Fruit fly (Drosophila melanogaster) whole organism, wandering third instar larva: Measurements from ENCODE around the gene Trpgamma.

ENCODE experiments used
- Dfd ChIP-seq: fragments of >200 bp; optimal IDR thresholded peaks from 2 replicates; lab custom pipeline; 2017; ENCODE audit warnings: missing biosample characterization, missing genetic modification characterization
- Hnf4 ChIP-seq: fragments of 200-800 bp; sonication (Bioruptor generic); optimal IDR thresholded peaks from 2 replicates; lab custom pipeline; 2016; ENCODE audit warnings: missing biosample characterization, mild to moderate bottlenecking, missing genetic modification characterization
- Hr78 ChIP-seq: fragments of >200 bp; optimal IDR thresholded peaks from 2 replicates; lab custom pipeline; 2017; ENCODE audit warnings: missing biosample characterization, missing genetic modification characterization
- Myc ChIP-seq: fragments of >200 bp; optimal IDR thresholded peaks from 2 replicates; lab custom pipeline; 2017
- OdsH ChIP-seq: fragments of 200-800 bp; sonication (Bioruptor generic); optimal IDR thresholded peaks from 2 replicates; lab custom pipeline; 2016; ENCODE audit warnings: missing biosample characterization, mild to moderate bottlenecking, missing genetic modification characterization
- br ChIP-seq: fragments of 200-800 bp; sonication (Bioruptor generic); optimal IDR thresholded peaks from 2 replicates; lab custom pipeline; 2016; ENCODE audit warnings: missing biosample characterization, missing genetic modification characterization
- fru ChIP-seq: fragments of 200-800 bp; sonication (Bioruptor generic); optimal IDR thresholded peaks from 3 replicates; lab custom pipeline; 2016; ENCODE audit warnings: missing biosample characterization, mild to moderate bottlenecking, missing genetic modification characterization
- h ChIP-seq: fragments of 200-800 bp; sonication (Bioruptor generic); optimal IDR thresholded peaks from 3 replicates; lab custom pipeline; 2016; ENCODE audit warnings: missing biosample characterization, mild to moderate bottlenecking, missing genetic modification characterization
- lola ChIP-seq: fragments of >200 bp; optimal IDR thresholded peaks from 2 replicates; lab custom pipeline; 2017; ENCODE audit warnings: missing biosample characterization, missing genetic modification characterization
- psq ChIP-seq: fragments of 200-800 bp; sonication (Bioruptor generic); optimal IDR thresholded peaks from 3 replicates; lab custom pipeline; 2017; ENCODE audit warnings: missing biosample characterization, mild to moderate bottlenecking, missing genetic modification characterization, moderate library complexity
- woc ChIP-seq: sonication (Bioruptor generic); optimal IDR thresholded peaks from 2 replicates; lab custom pipeline; 2016; ENCODE audit warnings: missing biosample characterization, mild to moderate bottlenecking, missing genetic modification characterization

DNA sequence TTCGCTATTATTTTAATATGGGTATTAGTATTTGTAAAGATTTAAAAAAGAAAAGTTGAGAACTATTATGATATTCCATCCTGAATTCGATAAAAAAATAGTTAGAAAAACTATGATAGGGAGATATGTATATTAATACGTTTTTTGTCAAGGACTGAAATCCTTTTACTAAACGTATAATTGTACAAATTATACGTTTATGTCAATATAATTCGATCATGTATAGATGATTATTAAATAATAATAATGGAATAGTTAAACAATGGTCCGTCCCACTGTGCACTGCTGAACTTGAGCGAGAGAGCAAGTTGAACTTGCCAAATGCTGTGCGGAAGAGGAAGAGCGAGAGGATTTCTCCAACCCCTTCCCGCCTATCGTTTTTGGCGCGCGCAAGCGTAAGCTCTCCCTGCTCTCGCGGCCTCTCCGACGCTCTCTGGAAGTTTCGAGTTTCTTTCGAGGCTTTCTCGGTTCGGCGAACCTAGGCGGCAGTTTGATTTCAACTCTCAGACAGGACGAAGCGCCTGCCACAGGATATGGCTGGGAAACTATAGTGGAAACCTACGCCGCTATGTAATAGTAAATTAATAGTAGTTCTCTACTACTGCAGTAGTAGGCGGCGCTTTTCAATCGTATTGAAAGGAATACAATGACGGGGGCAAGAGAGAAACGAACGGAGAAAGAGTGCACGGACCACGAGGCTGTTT, 8.6 kb upstream of the Trpgamma start:
- TF ChIP-seq br (GFP tag; lab: Kevin White, UChicago): no peak
- TF ChIP-seq Hr78 (GFP tag; lab: Kevin White, UChicago): no peak
- TF ChIP-seq h (GFP tag; lab: Kevin White, UChicago): no peak
- no peak for TF ChIP-seq Hnf4 (GFP tag; lab: Kevin White, UChicago)
- TF ChIP-seq lola (GFP tag; lab: Kevin White, UChicago): no peak
- no peak for TF ChIP-seq Myc
- peak; percentile 49 for TF ChIP-seq woc (GFP tag; lab: Kevin White, UChicago)
- peak; percentile 65 for TF ChIP-seq fru (GFP tag; lab: Kevin White, UChicago)
- no peak for TF ChIP-seq Dfd (GFP tag; lab: Kevin White, UChicago)
- peak; percentile 77 for TF ChIP-seq OdsH (GFP tag; lab: Kevin White, UChicago)
- TF ChIP-seq psq (GFP tag; lab: Kevin White, UChicago): peak; percentile 78
